Worm (Caenorhabditis elegans): ENCODE measurements around the gene cpz-2.

The cpz-2 gene

ce11 chrV:13356210-13356609 lies 24.8 kb upstream of the cpz-2 start:
- TF ChIP-seq tbx-8 (GFP tag; optimal IDR thresholded peaks at IDR 0.05) = no peak

DNA sequence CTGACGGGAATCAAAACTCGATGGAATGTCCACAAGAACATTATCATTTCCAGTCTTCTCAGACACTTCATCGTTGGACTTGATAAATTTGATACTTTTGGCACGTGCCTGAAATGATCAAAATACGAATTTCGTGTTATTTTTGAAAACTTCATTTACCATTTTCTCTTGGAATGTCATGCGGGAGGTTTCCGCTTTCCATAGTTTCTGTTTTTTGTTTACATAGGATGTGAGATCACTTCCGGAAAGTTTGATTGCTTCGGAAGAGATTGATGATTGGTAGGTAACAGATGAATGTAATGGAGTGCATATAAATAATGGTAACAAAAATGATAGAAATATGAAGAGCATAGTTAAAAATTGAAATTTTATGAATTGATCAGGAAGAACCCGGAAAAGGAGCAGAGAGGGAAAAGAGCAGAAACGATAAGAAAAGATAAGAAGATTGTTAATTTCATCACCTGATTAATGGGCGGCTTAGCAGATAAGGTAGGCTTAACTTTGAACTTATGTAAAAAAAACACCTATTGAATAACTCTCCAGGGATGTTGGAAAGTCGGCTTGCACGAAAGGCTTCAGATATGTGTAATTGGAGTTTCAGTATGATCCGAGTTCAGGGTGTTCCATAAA lies 23.2 kb upstream of the cpz-2 start, which contains the start of gene F32H5.1:
Gene F32H5.1, minus strand, starts transcription at position 386 of the 630 bp plus-strand sequence.
- TF ChIP-seq unc-39 (tag; optimal IDR thresholded peaks at IDR 0.05) (no peak), hlh-1 (tag; optimal IDR thresholded peaks at IDR 0.05) (no peak), sptf-1 (tag; optimal IDR thresholded peaks at IDR 0.05) (no peak), elt-1 (tag; optimal IDR thresholded peaks at IDR 0.05; ENCODE audit: borderline replicate concordance, insufficient read depth) (no peak), mep-1 (tag; optimal IDR thresholded peaks at IDR 0.05) (no peak), unc-62 (GFP tag; optimal IDR thresholded peaks at IDR 0.05) (no peak), cnd-1 (tag; optimal IDR thresholded peaks at IDR 0.05) (no peak), flh-1 (GFP tag; optimal IDR thresholded peaks at IDR 0.05) (no peak), ham-2 (GFP tag; optimal IDR thresholded peaks at IDR 0.05) (no peak), blmp-1 (tag; optimal IDR thresholded peaks at IDR 0.05) (no peak), nhr-28 (tag; optimal IDR thresholded peaks at IDR 0.05) (no peak), mls-2 (tag; optimal IDR thresholded peaks at IDR 0.05) (no peak), pha-4 (tag; optimal IDR thresholded peaks at IDR 0.05) (no peak), ceh-83 (GFP tag; optimal IDR thresholded peaks at IDR 0.05) (no peak), nhr-237 (tag; optimal IDR thresholded peaks at IDR 0.05) (no peak), lin-32 (GFP tag; optimal IDR thresholded peaks at IDR 0.05) (no peak)

DNA sequence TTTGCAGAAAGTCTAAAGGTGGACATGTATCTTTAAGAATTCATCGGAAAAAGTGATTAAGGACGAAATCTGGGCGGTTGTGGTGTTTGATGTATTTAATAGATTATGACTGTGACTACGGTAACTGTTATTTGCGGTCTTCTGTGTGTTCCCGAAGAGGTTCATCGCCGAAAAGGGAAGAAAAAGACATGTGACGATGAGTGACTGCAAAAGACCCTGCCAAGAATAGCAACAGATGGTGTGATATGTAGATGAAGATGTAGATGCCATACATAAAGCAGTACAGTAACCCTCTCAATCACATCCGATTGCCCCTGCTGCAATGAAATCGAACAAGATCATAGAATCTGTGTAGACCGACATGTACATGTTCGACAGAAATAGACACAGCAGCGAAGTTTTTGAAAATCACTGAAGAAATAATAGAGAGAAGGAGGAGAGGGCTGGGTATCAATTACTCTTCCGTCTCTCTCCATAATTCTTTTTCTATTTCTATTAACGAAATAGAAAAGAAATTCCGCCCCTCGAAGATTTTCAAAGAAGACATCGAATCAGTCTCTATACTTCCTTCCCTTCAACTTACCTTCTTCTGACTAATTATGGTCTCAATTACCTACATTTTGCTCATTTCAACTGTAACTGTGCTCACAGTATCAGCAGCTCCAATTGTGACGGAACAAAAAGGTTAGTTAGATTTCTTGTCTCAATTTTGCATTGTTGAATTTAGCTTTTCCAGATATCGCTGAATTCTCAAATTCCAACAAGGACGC lies 22.0 kb upstream of the cpz-2 start, which contains the start of gene F32H5.3:
Gene F32H5.3, plus strand, starts transcription at position 513 of the 770 bp plus-strand sequence.
- TF ChIP-seq elt-1 (tag; optimal IDR thresholded peaks at IDR 0.05; ENCODE audit: borderline replicate concordance, insufficient read depth) (no peak), unc-62 (GFP tag; optimal IDR thresholded peaks at IDR 0.05) (no peak), nhr-12 (tag; optimal IDR thresholded peaks at IDR 0.05) (no peak), ceh-39 (tag; optimal IDR thresholded peaks at IDR 0.05) (no peak), elt-3 (tag; optimal IDR thresholded peaks at IDR 0.05) (no peak), nhr-237 (tag; optimal IDR thresholded peaks at IDR 0.05) (no peak), mep-1 (tag; optimal IDR thresholded peaks at IDR 0.05) (no peak), drap-1 (GFP tag; optimal IDR thresholded peaks at IDR 0.05) (no peak), pha-4 (tag; optimal IDR thresholded peaks at IDR 0.05) (no peak), cnd-1 (tag; optimal IDR thresholded peaks at IDR 0.05) (no peak), hlh-1 (tag; optimal IDR thresholded peaks at IDR 0.05) (no peak), lin-13 (tag; optimal IDR thresholded peaks at IDR 0.05) (no peak), ceh-83 (GFP tag; optimal IDR thresholded peaks at IDR 0.05) (no peak), flh-1 (GFP tag; optimal IDR thresholded peaks at IDR 0.05) (no peak), nhr-2 (tag; optimal IDR thresholded peaks at IDR 0.05) (no peak), mls-2 (tag; optimal IDR thresholded peaks at IDR 0.05) (no peak), lsy-2 (tag; optimal IDR thresholded peaks at IDR 0.05) (no peak)

- no peak for TF ChIP-seq nhr-28 (tag; optimal IDR thresholded peaks at IDR 0.05)
- no peak for TF ChIP-seq mls-2 (tag; optimal IDR thresholded peaks at IDR 0.05)
- TF ChIP-seq unc-120 (tag; optimal IDR thresholded peaks at IDR 0.05; ENCODE audit: poor library complexity, severe bottlenecking) = no peak
- no peak for TF ChIP-seq nhr-76 (tag; optimal IDR thresholded peaks at IDR 0.05)
- TF ChIP-seq elt-3 (tag; optimal IDR thresholded peaks at IDR 0.05) = no peak
- TF ChIP-seq mep-1 (tag; optimal IDR thresholded peaks at IDR 0.05) = no peak
- no peak for TF ChIP-seq unc-39 (tag; optimal IDR thresholded peaks at IDR 0.05)
- no peak for TF ChIP-seq nhr-12 (tag; optimal IDR thresholded peaks at IDR 0.05)
- TF ChIP-seq tbx-8 (GFP tag; optimal IDR thresholded peaks at IDR 0.05) = no peak
- TF ChIP-seq cnd-1 (tag; optimal IDR thresholded peaks at IDR 0.05) = no peak
- no peak for TF ChIP-seq flh-1 (GFP tag; optimal IDR thresholded peaks at IDR 0.05)
- TF ChIP-seq ham-2 (GFP tag; optimal IDR thresholded peaks at IDR 0.05) = no peak
- no peak for TF ChIP-seq sptf-1 (tag; optimal IDR thresholded peaks at IDR 0.05)
- no peak for TF ChIP-seq ceh-43 (GFP tag; optimal IDR thresholded peaks at IDR 0.05)
- TF ChIP-seq ces-1 (GFP tag; optimal IDR thresholded peaks at IDR 0.05) = no peak
- TF ChIP-seq nhr-2 (tag; optimal IDR thresholded peaks at IDR 0.05) = no peak
- no peak for TF ChIP-seq mab-5 (tag; optimal IDR thresholded peaks at IDR 0.05)
Measured at ce11 chrV:13360254-13360653, 20.7 kb upstream of the cpz-2 start, which contains the start of gene F32H5.4. TSS of gene F32H5.4 (plus strand) at chrV:13360554.

- TF ChIP-seq lsy-2 (tag; optimal IDR thresholded peaks at IDR 0.05) (no peak), M03D4.4 (tag; optimal IDR thresholded peaks at IDR 0.05) (no peak), elt-3 (tag; optimal IDR thresholded peaks at IDR 0.05) (no peak), ceh-39 (tag; optimal IDR thresholded peaks at IDR 0.05) (no peak), unc-120 (tag; optimal IDR thresholded peaks at IDR 0.05; ENCODE audit: poor library complexity, severe bottlenecking) (no peak), drap-1 (GFP tag; optimal IDR thresholded peaks at IDR 0.05) (no peak), mab-5 (tag; optimal IDR thresholded peaks at IDR 0.05) (no peak), flh-1 (GFP tag; optimal IDR thresholded peaks at IDR 0.05) (no peak), nhr-76 (tag; optimal IDR thresholded peaks at IDR 0.05) (no peak), nhr-28 (tag; optimal IDR thresholded peaks at IDR 0.05) (no peak), blmp-1 (tag; optimal IDR thresholded peaks at IDR 0.05) (no peak), sem-2 (GFP tag; optimal IDR thresholded peaks at IDR 0.05) (no peak), cnd-1 (tag; optimal IDR thresholded peaks at IDR 0.05) (no peak), pha-4 (tag; optimal IDR thresholded peaks at IDR 0.05) (no peak), zip-8 (tag; optimal IDR thresholded peaks at IDR 0.05) (no peak)
Measured at ce11 chrV:13363415-13363814, 17.6 kb upstream of the cpz-2 start, which contains the start of gene srg-46. TSS of gene srg-46 (plus strand) at chrV:13363715.
